Fruit fly (Drosophila melanogaster) whole organism, embryonic: ENCODE results near the gene Hrs.

ENCODE experiments used
- Atf6 ChIP-seq: fragments of 200-800 bp; sonication (Bioruptor generic); IDR thresholded peaks from 2 replicates; pipeline ENCODE4 v1.3.6; 2022; ENCODE audit warnings: missing biosample characterization, missing genetic modification characterization
- C15 ChIP-seq: fragments of 200-800 bp; sonication (Bioruptor generic); IDR thresholded peaks from 3 replicates; pipeline ENCODE4 v1.3.6; 2022; ENCODE audit warnings: missing biosample characterization, missing genetic modification characterization
- CG10979 ChIP-seq: fragments of 200-800 bp; sonication (Bioruptor generic); optimal IDR thresholded peaks from 2 replicates; lab custom pipeline; 2018; ENCODE audit warnings: missing biosample characterization, mild to moderate bottlenecking, missing genetic modification characterization, moderate library complexity
- CG11398 ChIP-seq: fragments of 200-800 bp; sonication (Bioruptor generic); optimal IDR thresholded peaks from 2 replicates; lab custom pipeline; 2016; ENCODE audit warnings: missing biosample characterization, missing genetic modification characterization
- CG11695 ChIP-seq: fragments of 200-800 bp; sonication (Bioruptor generic); IDR thresholded peaks from 3 replicates; pipeline ENCODE4 v1.3.6; 2022; ENCODE audit warnings: missing biosample characterization, missing genetic modification characterization
- CG11723 ChIP-seq: fragments of 200-800 bp; sonication (Bioruptor generic); optimal IDR thresholded peaks from 2 replicates; lab custom pipeline; 2017; ENCODE audit warnings: missing biosample characterization, mild to moderate bottlenecking, missing genetic modification characterization
- CG12219 ChIP-seq: fragments of 200-800 bp; sonication (Bioruptor generic); optimal IDR thresholded peaks from 3 replicates; lab custom pipeline; 2018; ENCODE audit warnings: missing biosample characterization, mild to moderate bottlenecking, missing genetic modification characterization
- CG12659 ChIP-seq: fragments of 200-800 bp; sonication (Bioruptor generic); optimal IDR thresholded peaks from 3 replicates; lab custom pipeline; 2017; ENCODE audit warnings: mild to moderate bottlenecking, missing biosample characterization, missing genetic modification reagents, missing genetic modification characterization
- CG14667 ChIP-seq: fragments of 200-800 bp; sonication (Bioruptor generic); IDR thresholded peaks from 2 replicates; pipeline ENCODE4 v1.3.6; 2022; ENCODE audit warnings: missing biosample characterization, missing genetic modification characterization
- CG1647 ChIP-seq: fragments of 200-800 bp; sonication (Bioruptor generic); optimal IDR thresholded peaks from 3 replicates; lab custom pipeline; 2016; ENCODE audit warnings: missing biosample characterization, missing genetic modification characterization
- CG17186 ChIP-seq: fragments of 200-800 bp; sonication (Bioruptor generic); optimal IDR thresholded peaks from 3 replicates; lab custom pipeline; 2017; ENCODE audit warnings: missing biosample characterization, missing genetic modification reagents, missing genetic modification characterization
- CG17829 ChIP-seq: fragments of 200-800 bp; optimal IDR thresholded peaks from 2 replicates; lab custom pipeline; 2019; ENCODE audit warnings: missing biosample characterization, mild to moderate bottlenecking, missing genetic modification characterization, moderate library complexity
- CG18476 ChIP-seq: fragments of 200-800 bp; sonication (Bioruptor generic); optimal IDR thresholded peaks from 2 replicates; lab custom pipeline; 2016; ENCODE audit warnings: missing biosample characterization, mild to moderate bottlenecking, missing genetic modification characterization
- CG18599 ChIP-seq: fragments of 200-800 bp; sonication (Bioruptor generic); optimal IDR thresholded peaks from 3 replicates; lab custom pipeline; 2017; ENCODE audit warnings: missing biosample characterization, missing genetic modification characterization, mild to moderate bottlenecking, moderate library complexity, missing genetic modification reagents
- CG31365 ChIP-seq: fragments of 200-800 bp; sonication (Bioruptor generic); optimal IDR thresholded peaks from 2 replicates; lab custom pipeline; 2018; ENCODE audit warnings: missing biosample characterization, mild to moderate bottlenecking, missing genetic modification characterization
- CG34376 ChIP-seq: fragments of 200-800 bp; sonication (Bioruptor generic); optimal IDR thresholded peaks from 2 replicates; lab custom pipeline; 2018; ENCODE audit warnings: missing biosample characterization, mild to moderate bottlenecking, missing genetic modification characterization
- CG4404 ChIP-seq: fragments of 200-800 bp; sonication (Bioruptor generic); IDR thresholded peaks from 2 replicates; pipeline ENCODE4 v1.3.6; 2022; ENCODE audit warnings: missing biosample characterization, missing genetic modification characterization
- CG8089 ChIP-seq: fragments of 200-800 bp; sonication (Bioruptor generic); optimal IDR thresholded peaks from 3 replicates; lab custom pipeline; 2016; ENCODE audit warnings: missing biosample characterization, missing genetic modification characterization
- CG8359 ChIP-seq: fragments of 200-800 bp; sonication (Bioruptor generic); optimal IDR thresholded peaks from 2 replicates; lab custom pipeline; 2017; ENCODE audit warnings: missing biosample characterization, mild to moderate bottlenecking, missing genetic modification characterization, borderline replicate concordance
- CHES-1-like ChIP-seq: fragments of 200-800 bp; sonication (Bioruptor generic); optimal IDR thresholded peaks from 2 replicates; lab custom pipeline; 2016; ENCODE audit warnings: missing biosample characterization, missing genetic modification characterization
- CTCF ChIP-seq: fragments of 200-800 bp; sonication (Bioruptor generic); optimal IDR thresholded peaks from 2 replicates; lab custom pipeline; 2017; ENCODE audit warnings: missing biosample characterization, mild to moderate bottlenecking, missing genetic modification characterization, moderate library complexity
- Dll ChIP-seq: fragments of 200-800 bp; sonication (Bioruptor generic); IDR thresholded peaks from 4 replicates; pipeline ENCODE4 v1.3.6; 2022; ENCODE audit warnings: missing biosample characterization, missing genetic modification characterization; ENCODE audit not compliant: partially characterized antibody
- Fer3 ChIP-seq: fragments of 200-800 bp; sonication (Bioruptor generic); optimal IDR thresholded peaks from 2 replicates; lab custom pipeline; 2018; ENCODE audit warnings: missing biosample characterization, mild to moderate bottlenecking, missing genetic modification characterization, moderate library complexity
- GATAe ChIP-seq: fragments of 200-800 bp; sonication (Bioruptor generic); conservative IDR thresholded peaks from 2 replicates; pipeline ENCODE4 v1.3.6; 2022; ENCODE audit warnings: missing biosample characterization, missing genetic modification characterization
- Gug ChIP-seq: fragments of 200-800 bp; sonication (Bioruptor generic); IDR thresholded peaks from 4 replicates; pipeline ENCODE4 v1.3.6; 2022; ENCODE audit warnings: missing biosample characterization, missing genetic modification characterization
- HmgZ ChIP-seq: fragments of 200-800 bp; sonication (Bioruptor generic); optimal IDR thresholded peaks from 2 replicates; lab custom pipeline; 2018; ENCODE audit warnings: missing biosample characterization, mild to moderate bottlenecking, missing genetic modification characterization
- Mad ChIP-seq: fragments of 200-800 bp; sonication (Bioruptor generic); optimal IDR thresholded peaks from 2 replicates; lab custom pipeline; 2016; ENCODE audit warnings: missing biosample characterization, missing genetic modification characterization
- Myb ChIP-seq: fragments of 200-800 bp; sonication (Bioruptor generic); optimal IDR thresholded peaks from 2 replicates; lab custom pipeline; 2016; ENCODE audit warnings: missing biosample characterization, missing genetic modification characterization
- Neu2 ChIP-seq: fragments of 200-800 bp; sonication (Bioruptor generic); optimal IDR thresholded peaks from 3 replicates; lab custom pipeline; 2016; ENCODE audit warnings: missing biosample characterization, missing genetic modification characterization, borderline replicate concordance
- Nf-YC ChIP-seq: fragments of 200-800 bp; optimal IDR thresholded peaks from 3 replicates; lab custom pipeline; 2019; ENCODE audit warnings: missing biosample characterization, mild to moderate bottlenecking, missing genetic modification characterization, moderate library complexity
- PHDP ChIP-seq: fragments of 200-800 bp; sonication (Bioruptor generic); optimal IDR thresholded peaks from 3 replicates; lab custom pipeline; 2018; ENCODE audit warnings: missing biosample characterization, mild to moderate bottlenecking, missing genetic modification characterization, moderate library complexity
- Poxn ChIP-seq: fragments of 200-800 bp; sonication (Bioruptor generic); IDR thresholded peaks from 2 replicates; pipeline ENCODE4 v1.3.6; 2022; ENCODE audit warnings: missing biosample characterization, missing genetic modification characterization
- Six4 ChIP-seq: fragments of 200-800 bp; sonication (Bioruptor generic); optimal IDR thresholded peaks from 2 replicates; lab custom pipeline; 2016; ENCODE audit warnings: missing biosample characterization, missing genetic modification characterization
- Tbp ChIP-seq: fragments of >200 bp; optimal IDR thresholded peaks from 2 replicates; lab custom pipeline; 2018; ENCODE audit warnings: missing biosample characterization, missing genetic modification characterization
- Usf ChIP-seq: fragments of 200-800 bp; sonication (Bioruptor generic); optimal IDR thresholded peaks from 2 replicates; lab custom pipeline; 2017; ENCODE audit warnings: missing genotype, missing biosample characterization, missing genetic modification characterization
- Vsx1 ChIP-seq: fragments of 200-800 bp; sonication (Bioruptor generic); optimal IDR thresholded peaks from 2 replicates; lab custom pipeline; 2017; ENCODE audit warnings: missing biosample characterization, mild to moderate bottlenecking, missing genetic modification characterization, missing genetic modification reagents
- Xrp1 ChIP-seq: fragments of 200-800 bp; sonication (Bioruptor generic); IDR thresholded peaks from 2 replicates; pipeline ENCODE4 v1.3.6; 2022; ENCODE audit warnings: missing biosample characterization, missing genetic modification characterization
- ara ChIP-seq: fragments of 200-800 bp; sonication (Bioruptor generic); IDR thresholded peaks from 2 replicates; pipeline ENCODE4 v1.3.6; 2022; ENCODE audit warnings: missing biosample characterization, missing genetic modification characterization
- en ChIP-seq: fragments of 200-800 bp; sonication (Bioruptor generic); optimal IDR thresholded peaks from 2 replicates; lab custom pipeline; 2016; ENCODE audit warnings: missing biosample characterization, missing genetic modification characterization
- fd3F ChIP-seq: fragments of 200-800 bp; sonication (Bioruptor generic); optimal IDR thresholded peaks from 2 replicates; lab custom pipeline; 2018; ENCODE audit warnings: missing biosample characterization, mild to moderate bottlenecking, missing genetic modification characterization, moderate library complexity
- gro ChIP-seq: fragments of 200-800 bp; sonication (Bioruptor generic); optimal IDR thresholded peaks from 2 replicates; lab custom pipeline; 2016; ENCODE audit warnings: missing biosample characterization, missing genetic modification characterization
- hbn ChIP-seq: fragments of 200-800 bp; sonication (Bioruptor generic); IDR thresholded peaks from 2 replicates; pipeline ENCODE4 v1.3.6; 2022; ENCODE audit warnings: missing biosample characterization, missing genetic modification characterization; ENCODE audit not compliant: partially characterized antibody
- pnt ChIP-seq: fragments of 200-800 bp; sonication (Bioruptor generic); optimal IDR thresholded peaks from 3 replicates; lab custom pipeline; 2016; ENCODE audit warnings: missing biosample characterization, missing genetic modification characterization
- ranshi ChIP-seq: fragments of 200-800 bp; sonication (Bioruptor generic); IDR thresholded peaks from 2 replicates; pipeline ENCODE4 v1.3.6; 2022; ENCODE audit warnings: missing biosample characterization, missing genetic modification characterization
- ro ChIP-seq: fragments of 200-800 bp; sonication (Bioruptor generic); IDR thresholded peaks from 2 replicates; pipeline ENCODE4 v1.3.6; 2022; ENCODE audit warnings: missing biosample characterization, missing genetic modification characterization
- salm ChIP-seq: fragments of 200-800 bp; sonication (Bioruptor generic); optimal IDR thresholded peaks from 2 replicates; lab custom pipeline; 2018; ENCODE audit warnings: missing biosample characterization, mild to moderate bottlenecking, missing genetic modification characterization
- sens-2 ChIP-seq: fragments of 200-800 bp; sonication (Bioruptor generic); IDR thresholded peaks from 2 replicates; pipeline ENCODE4 v1.3.6; 2022; ENCODE audit warnings: missing biosample characterization, missing genetic modification characterization
- sob ChIP-seq: fragments of 200-800 bp; sonication (Bioruptor generic); IDR thresholded peaks from 2 replicates; pipeline ENCODE4 v1.3.6; 2022; ENCODE audit warnings: missing biosample characterization, missing genetic modification characterization
- sr ChIP-seq: fragments of 200-800 bp; sonication (Bioruptor generic); IDR thresholded peaks from 3 replicates; pipeline ENCODE4 v1.3.6; 2022; ENCODE audit warnings: missing biosample characterization, missing genetic modification characterization
- vvl ChIP-seq: fragments of 200-800 bp; sonication (Bioruptor generic); IDR thresholded peaks from 2 replicates; pipeline ENCODE4 v1.3.6; 2022; ENCODE audit warnings: missing biosample characterization, missing genetic modification characterization
- zen ChIP-seq: fragments of 200-800 bp; sonication (Bioruptor generic); optimal IDR thresholded peaks from 3 replicates; lab custom pipeline; 2018; ENCODE audit warnings: missing biosample characterization, mild to moderate bottlenecking, missing genetic modification characterization, moderate library complexity

Gene Hrs

dm6 chr2L:2769476-2770185 lies 29.8 kb downstream of the Hrs start, which contains the start of the genes colt and HINT1 (continued):
- TF ChIP-seq sob (no peak), Usf (GFP tag; lab: Kevin White, UChicago) (no peak), Vsx1 (GFP tag; lab: Kevin White, UChicago) (peak; percentile 59), HmgZ (peak; percentile 50), pnt (GFP tag; lab: Kevin White, UChicago) (no peak), CG10979 (tag; lab: Kevin White, UChicago) (peak; percentile 37), CG1647 (GFP tag; lab: Kevin White, UChicago) (no peak), ro (GFP tag; lab: Robert Waterston, UW) (no peak), fd3F (no peak), C15 (GFP tag; lab: Robert Waterston, UW) (no peak), GATAe (GFP tag; lab: Robert Waterston, UW) (no peak), CG11695 (GFP tag; lab: Robert Waterston, UW) (0 out of 3 replicates have a peak, but pooled peaks have one; percentile 28), CG17829 (tag; lab: Kevin White, UChicago) (peak; percentile 52), en (GFP tag; lab: Kevin White, UChicago) (no peak), CG11398 (no peak), Dll (GFP tag; lab: Robert Waterston, UW) (peak; percentile 37; the same call in 1 of the 4 replicates), Gug (GFP tag; lab: Robert Waterston, UW) (no peak), hbn (GFP tag; lab: Robert Waterston, UW) (no peak), PHDP (peak; percentile 17), CG8089 (GFP tag; lab: Kevin White, UChicago) (no peak), salm (tag; lab: Kevin White, UChicago) (peak; percentile 17), Xrp1 (GFP tag; lab: Robert Waterston, UW) (no peak), Myb (peak; percentile 28), CG31365 (tag; lab: Kevin White, UChicago) (no peak), CHES-1-like (GFP tag; lab: Kevin White, UChicago) (peak; percentile 4), ara (GFP tag; lab: Robert Waterston, UW) (no peak), zen (tag; lab: Kevin White, UChicago) (peak; percentile 40), Mad (GFP tag; lab: Kevin White, UChicago) (no peak), CG34376 (peak; percentile 56), CG8359 (GFP tag; lab: Kevin White, UChicago) (no peak), Neu2 (GFP tag; lab: Kevin White, UChicago) (no peak), Tbp (GFP tag; lab: Kevin White, UChicago) (no peak), Fer3 (tag; lab: Kevin White, UChicago) (no peak), ranshi (GFP tag; lab: Robert Waterston, UW) (no peak), CG4404 (no peak), CG14667 (GFP tag; lab: Robert Waterston, UW) (no peak), Six4 (GFP tag; lab: Kevin White, UChicago) (no peak), CG18599 (GFP tag; lab: Kevin White, UChicago) (no peak), sr (GFP tag; lab: Robert Waterston, UW) (no peak), Nf-YC (tag; lab: Kevin White, UChicago) (peak; percentile 42), vvl (GFP tag; lab: Robert Waterston, UW) (peak; percentile 57), Poxn (GFP tag; lab: Robert Waterston, UW) (no peak), Atf6 (GFP tag; lab: Robert Waterston, UW) (no peak), CTCF (GFP tag; lab: Kevin White, UChicago) (peak; percentile 54), CG12219 (no peak), CG18476 (GFP tag; lab: Kevin White, UChicago) (no peak), gro (GFP tag; lab: Kevin White, UChicago) (no peak), CG11723 (no peak), CG12659 (peak; percentile 66), CG17186 (GFP tag; lab: Kevin White, UChicago) (peak; percentile 45), sens-2 (GFP tag; lab: Robert Waterston, UW) (no peak)
